Worm (Caenorhabditis elegans) whole organism, L4/young adult: ENCODE measurements around the gene Y73C8C.3.
"Not testable (repeated sequence)": the region's sequence is repeated elsewhere in the genome, so short reads cannot be mapped to it uniquely, and the experiment has no call there.

Experiments
- W03F9.2 ChIP-seq: fragments of 150-350 bp; optimal IDR thresholded peaks from 2 replicates; lab custom pipeline; 2014; ENCODE audit warnings: missing biosample characterization, missing genetic modification characterization
- dao-5 ChIP-seq: sonication (generic microtip); optimal IDR thresholded peaks from 2 replicates; lab custom pipeline; 2016; ENCODE audit warnings: missing genotype, missing genetic modification characterization, moderate library complexity, missing compliant biosample characterization
- him-1 ChIP-seq: sonication (generic microtip); optimal IDR thresholded peaks from 2 replicates; lab custom pipeline; 2016; ENCODE audit warnings: missing genotype, missing genetic modification reagents, missing genetic modification characterization, missing compliant biosample characterization

Gene Y73C8C.3

DNA sequence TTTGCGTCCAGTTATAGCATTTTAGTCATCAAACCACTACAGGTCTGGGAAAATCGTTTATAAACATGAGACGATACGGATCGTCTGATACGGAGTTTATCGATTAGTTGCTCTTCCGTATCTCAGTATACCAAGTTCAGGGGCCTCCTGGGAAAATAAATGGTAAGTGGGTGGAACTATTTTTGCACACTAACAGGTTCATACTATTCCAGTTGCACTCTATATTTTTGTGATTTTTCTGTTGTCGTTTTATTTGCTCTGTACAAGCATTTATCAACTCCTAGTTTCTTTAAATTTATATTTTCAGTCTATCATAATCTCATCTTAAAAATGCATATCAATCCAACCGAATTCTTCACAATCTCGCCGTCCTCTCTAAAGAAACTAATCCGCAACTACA is at the start of gene Y73C8C.3:
Gene Y73C8C.3, plus strand, starts transcription at position 301 of the 400 bp plus-strand sequence.
- no peak for TF ChIP-seq him-1 (tag; lab: Kevin White, UChicago)
- no peak for TF ChIP-seq dao-5
- no peak for TF ChIP-seq W03F9.2 (tag; lab: Kevin White, UChicago)

DNA sequence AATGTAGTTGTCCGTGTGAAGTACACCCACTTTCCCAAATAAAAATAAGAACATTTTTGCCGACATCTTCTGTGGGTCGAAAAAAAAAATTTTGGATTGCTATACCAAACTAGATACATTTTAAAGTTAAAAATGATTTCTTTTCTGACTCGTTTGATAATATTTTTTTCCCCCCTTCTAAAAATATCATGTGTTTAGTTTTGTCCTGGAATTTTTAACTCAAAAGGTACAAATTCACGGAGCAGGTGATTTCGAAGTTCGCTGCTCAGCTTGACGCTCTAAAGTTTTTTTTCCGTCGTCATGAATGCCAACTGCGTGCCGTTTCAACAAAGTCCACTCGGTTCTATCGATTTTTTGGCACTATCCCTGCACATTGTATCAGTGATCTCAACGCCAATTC is 49.1 kb upstream of the Y73C8C.3 start, which contains the start of gene srh-185:
Gene srh-185, plus strand, starts transcription at position 301 of the 400 bp plus-strand sequence.
- no peak for TF ChIP-seq him-1 (tag; lab: Kevin White, UChicago)
- no peak for TF ChIP-seq dao-5
- TF ChIP-seq W03F9.2 (tag; lab: Kevin White, UChicago): no peak

DNA sequence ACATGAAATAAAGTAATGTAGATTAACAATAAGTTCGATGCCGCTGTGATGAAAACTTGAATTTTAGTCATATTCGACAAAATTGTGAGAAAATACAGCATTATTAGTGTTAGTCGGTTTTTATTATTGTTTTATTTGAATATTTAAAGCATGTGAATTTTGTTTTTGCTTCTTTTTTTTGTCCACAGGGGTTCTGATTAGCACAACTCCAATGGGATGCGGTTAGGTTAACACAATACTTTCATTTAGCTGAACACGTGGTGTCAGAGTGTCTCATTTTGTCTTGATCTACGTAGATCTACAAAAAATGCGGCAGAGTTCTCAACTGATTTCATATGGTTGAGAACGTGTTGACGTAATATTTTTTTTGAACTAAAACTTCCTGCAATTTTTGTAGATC is 46.0 kb upstream of the Y73C8C.3 start, which contains the start of gene str-40:
Gene str-40, minus strand, starts transcription at position 101 of the 400 bp plus-strand sequence.
- no peak for TF ChIP-seq dao-5
- no peak for TF ChIP-seq him-1 (tag; lab: Kevin White, UChicago)
- TF ChIP-seq W03F9.2 (tag; lab: Kevin White, UChicago): no peak

DNA sequence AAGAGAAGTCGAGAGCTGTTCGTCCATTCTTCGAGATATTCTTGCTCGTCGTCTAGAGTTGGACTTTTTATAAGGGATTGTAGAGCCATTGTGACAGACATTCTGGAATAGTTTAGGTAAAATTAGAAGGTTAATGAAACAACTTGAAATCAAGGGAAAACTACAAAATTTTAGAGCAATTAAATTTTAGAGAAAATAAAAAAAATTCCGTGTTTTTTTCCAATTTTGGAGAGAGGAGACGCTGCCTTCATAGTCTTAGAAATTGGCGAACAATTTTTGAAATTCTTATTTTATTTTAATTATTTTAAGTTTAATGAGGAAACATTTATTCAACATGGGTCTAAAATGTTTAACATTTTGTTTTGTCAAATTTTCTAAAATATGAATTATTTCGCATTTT is 43.5 kb upstream of the Y73C8C.3 start, which contains the start of gene C50H11.13:
Gene C50H11.13, minus strand, starts transcription at position 101 of the 400 bp plus-strand sequence.
- no peak for TF ChIP-seq W03F9.2 (tag; lab: Kevin White, UChicago)
- no peak for TF ChIP-seq dao-5
- no peak for TF ChIP-seq him-1 (tag; lab: Kevin White, UChicago)

DNA sequence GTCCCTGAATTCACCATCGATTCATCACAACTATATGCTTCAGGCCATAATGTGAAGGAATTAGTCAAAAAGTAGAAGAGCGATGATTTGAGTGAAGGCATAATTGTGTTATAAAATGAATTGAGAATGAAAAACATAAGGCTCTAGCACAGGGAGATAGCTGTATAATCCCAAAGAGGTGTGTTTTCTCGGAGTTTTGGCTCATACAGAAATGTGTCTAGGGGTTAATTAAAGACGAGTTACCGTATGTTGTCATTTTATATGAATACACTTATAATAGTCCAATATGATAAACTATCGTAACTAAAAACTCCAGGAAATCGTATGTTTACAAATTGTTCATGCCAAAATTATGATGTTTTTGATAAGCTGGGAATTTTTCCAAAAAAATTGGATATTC is 34.3 kb upstream of the Y73C8C.3 start, which contains the start of gene srt-5:
Gene srt-5, minus strand, starts transcription at position 101 of the 400 bp plus-strand sequence.
- TF ChIP-seq him-1 (tag; lab: Kevin White, UChicago) (no peak), dao-5 (no peak), W03F9.2 (tag; lab: Kevin White, UChicago) (no peak)

DNA sequence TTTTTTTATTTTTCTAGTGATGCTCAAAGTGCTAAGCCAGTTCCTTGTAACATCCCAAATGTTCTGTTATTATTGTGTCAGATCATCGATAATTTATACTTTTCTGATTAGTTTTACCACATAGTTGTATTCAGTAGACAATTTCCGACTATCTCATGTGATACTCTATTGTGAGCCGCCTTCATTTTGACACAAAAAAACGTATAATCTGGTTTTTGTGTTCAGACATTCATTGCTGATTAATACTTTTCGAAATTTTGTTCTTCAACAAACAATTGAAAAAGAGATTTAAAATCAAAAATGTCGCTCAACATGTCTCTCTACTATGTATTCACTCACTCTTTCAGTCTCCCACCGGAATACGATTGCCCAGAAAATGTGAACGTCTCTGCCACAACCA is 33.6 kb upstream of the Y73C8C.3 start, which contains the start of gene srt-7:
Gene srt-7, plus strand, starts transcription at position 301 of the 400 bp plus-strand sequence.
- TF ChIP-seq dao-5: no peak
- no peak for TF ChIP-seq W03F9.2 (tag; lab: Kevin White, UChicago)
- TF ChIP-seq him-1 (tag; lab: Kevin White, UChicago): no peak

DNA sequence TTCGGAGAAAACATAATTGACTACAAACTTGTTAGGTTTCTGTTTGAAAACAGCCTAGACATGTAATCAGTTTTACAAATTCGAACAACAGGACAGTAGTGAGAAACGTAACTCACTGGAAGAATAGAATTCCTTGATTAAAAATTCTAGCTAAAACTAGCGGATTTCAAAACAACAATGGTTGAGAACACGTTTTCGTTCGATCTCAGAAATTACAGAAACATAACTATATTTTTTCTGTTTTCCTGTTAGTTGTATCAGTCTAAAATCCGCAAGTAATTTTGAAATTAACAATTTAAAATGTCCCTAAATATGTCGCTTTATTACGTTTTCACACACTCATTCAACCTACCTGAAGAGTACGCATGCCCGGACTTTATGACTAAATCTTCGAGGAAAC is 28.8 kb upstream of the Y73C8C.3 start, which contains the start of gene srt-8:
Gene srt-8, plus strand, starts transcription at position 301 of the 400 bp plus-strand sequence.
- TF ChIP-seq him-1 (tag; lab: Kevin White, UChicago): no peak
- no peak for TF ChIP-seq dao-5
- no peak for TF ChIP-seq W03F9.2 (tag; lab: Kevin White, UChicago)

DNA sequence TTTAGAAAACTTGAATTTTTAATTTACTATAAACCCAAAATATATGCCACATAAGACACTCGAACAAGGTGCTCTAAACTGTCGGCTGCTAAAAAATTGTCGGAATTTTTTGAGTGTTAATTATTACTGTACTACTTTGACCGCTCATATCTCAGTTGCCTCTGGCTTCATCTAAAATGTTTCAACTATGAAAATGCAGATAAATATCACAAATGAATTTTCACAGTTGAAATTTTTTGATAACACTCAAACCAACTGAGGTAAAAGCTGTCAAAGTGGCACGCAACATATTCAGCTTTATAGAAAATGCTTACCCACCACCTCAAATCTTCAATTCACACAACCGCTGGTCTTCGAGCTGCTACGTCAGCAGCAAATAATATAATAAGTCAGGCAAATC is 26.3 kb upstream of the Y73C8C.3 start, which contains the start of gene acs-21:
Gene acs-21, plus strand, starts transcription at position 301 of the 400 bp plus-strand sequence.
- TF ChIP-seq dao-5 (no peak), W03F9.2 (tag; lab: Kevin White, UChicago) (no peak), him-1 (tag; lab: Kevin White, UChicago) (no peak)

DNA sequence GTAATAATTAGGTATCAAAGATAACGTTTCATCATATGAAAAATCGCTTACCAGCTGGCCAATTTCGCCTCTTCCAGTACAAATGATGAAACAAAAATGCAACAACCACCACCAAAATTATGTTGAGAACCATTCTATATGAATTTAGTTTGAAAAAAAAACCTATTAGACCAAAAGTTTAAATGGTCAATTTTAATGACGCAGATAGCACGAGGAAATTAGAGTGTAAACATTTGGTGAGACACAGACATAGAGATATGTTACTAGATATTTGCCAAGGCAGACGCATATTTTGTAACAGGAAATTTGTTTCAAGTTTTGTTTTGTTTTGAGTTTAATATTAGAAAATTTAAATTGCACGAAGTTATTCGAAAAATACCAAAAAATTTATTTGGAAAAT is 20.7 kb upstream of the Y73C8C.3 start, which contains the start of gene cyp-33C9:
Gene cyp-33C9, minus strand, starts transcription at position 211 of the 400 bp plus-strand sequence.
- TF ChIP-seq him-1 (tag; lab: Kevin White, UChicago): no peak
- TF ChIP-seq dao-5: no peak

DNA sequence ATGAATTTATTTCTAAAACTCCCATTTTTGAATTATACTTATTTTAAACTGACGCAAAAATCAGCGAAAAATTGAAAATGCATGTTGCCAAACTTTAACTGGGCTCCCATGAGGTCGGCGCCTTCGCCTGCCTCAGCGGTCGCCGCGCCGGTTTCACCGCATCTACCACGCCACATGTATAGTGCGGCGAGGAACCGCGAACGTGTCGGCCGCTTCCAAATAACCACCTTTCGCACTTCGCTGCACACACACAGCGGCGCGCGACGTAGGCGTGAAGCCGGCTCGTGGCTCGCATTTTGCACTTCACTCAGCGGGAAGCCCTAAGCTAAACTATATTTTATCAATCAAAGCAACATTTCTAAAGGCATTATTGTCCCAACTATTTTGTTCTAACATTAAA is 14.5 kb upstream of the Y73C8C.3 start:
- no peak for TF ChIP-seq him-1 (tag; lab: Kevin White, UChicago)
- no peak for TF ChIP-seq W03F9.2 (tag; lab: Kevin White, UChicago)
- TF ChIP-seq dao-5: no peak

DNA sequence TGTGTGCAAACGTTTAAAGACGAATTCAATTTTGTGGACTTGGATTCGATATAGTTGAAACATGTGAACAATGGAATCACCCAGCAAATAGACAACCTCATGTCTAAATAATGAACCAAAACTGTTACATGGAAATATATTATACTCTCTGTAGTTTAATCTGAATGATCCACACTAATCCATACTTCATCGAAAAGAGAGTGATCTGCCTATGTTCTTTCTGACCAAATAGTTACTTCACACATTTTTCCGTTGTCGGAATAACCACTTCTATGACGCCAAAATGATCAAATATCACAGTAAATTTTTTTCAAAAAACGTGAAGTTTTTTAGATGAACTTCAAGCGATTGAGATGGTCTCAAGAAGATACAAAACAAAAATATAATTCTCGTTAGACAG is 13.0 kb upstream of the Y73C8C.3 start, which contains the start of gene Y73C8C.4:
Gene Y73C8C.4, minus strand, starts transcription at position 101 of the 400 bp plus-strand sequence.
- not testable (repeated sequence) for TF ChIP-seq dao-5; him-1 (tag; lab: Kevin White, UChicago); W03F9.2 (tag; lab: Kevin White, UChicago)

DNA sequence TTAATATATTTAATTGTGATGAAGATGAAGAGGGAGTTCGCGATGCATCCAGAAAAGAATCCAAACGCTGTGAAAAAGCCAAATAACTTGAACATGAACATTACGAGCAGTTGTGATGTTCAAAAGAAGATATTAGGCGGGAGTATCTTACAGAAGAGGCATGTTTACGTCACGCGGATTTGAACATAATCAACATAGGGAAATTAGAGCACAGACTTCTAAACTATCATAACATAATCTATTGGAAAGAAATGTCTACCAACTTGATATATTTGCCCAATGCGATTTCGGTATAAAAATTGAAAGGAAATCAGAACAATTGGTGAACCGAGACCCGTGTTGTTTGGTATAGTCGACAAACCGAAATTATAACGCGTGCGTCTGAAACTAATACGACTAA is 10.9 kb upstream of the Y73C8C.3 start, which contains the start of gene str-66:
Gene str-66, minus strand, starts transcription at position 101 of the 400 bp plus-strand sequence.
- TF ChIP-seq W03F9.2 (tag; lab: Kevin White, UChicago) (no peak), him-1 (tag; lab: Kevin White, UChicago) (no peak), dao-5 (no peak)

DNA sequence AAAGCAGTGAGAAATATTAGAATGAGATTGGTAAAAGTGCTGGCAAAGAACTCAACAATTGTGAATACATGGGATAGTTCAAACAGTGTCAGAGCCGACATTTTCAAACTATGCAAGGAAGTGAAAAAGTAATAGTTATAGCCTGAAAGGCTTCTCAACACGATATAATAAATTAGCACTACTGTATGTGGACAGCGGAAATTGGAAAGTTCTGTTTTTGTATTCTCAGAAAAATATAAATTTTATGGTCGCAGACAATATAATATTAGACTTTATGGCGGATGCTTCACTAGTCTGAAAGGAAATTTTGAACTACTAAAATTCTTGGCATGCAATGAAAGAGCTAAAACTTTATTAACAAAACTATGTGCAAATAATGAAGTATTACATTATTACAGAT is 9.3 kb upstream of the Y73C8C.3 start, which contains the start of gene str-69:
Gene str-69, minus strand, starts transcription at position 101 of the 400 bp plus-strand sequence.
- no peak for TF ChIP-seq him-1 (tag; lab: Kevin White, UChicago)
- no peak for TF ChIP-seq W03F9.2 (tag; lab: Kevin White, UChicago)
- TF ChIP-seq dao-5: no peak

DNA sequence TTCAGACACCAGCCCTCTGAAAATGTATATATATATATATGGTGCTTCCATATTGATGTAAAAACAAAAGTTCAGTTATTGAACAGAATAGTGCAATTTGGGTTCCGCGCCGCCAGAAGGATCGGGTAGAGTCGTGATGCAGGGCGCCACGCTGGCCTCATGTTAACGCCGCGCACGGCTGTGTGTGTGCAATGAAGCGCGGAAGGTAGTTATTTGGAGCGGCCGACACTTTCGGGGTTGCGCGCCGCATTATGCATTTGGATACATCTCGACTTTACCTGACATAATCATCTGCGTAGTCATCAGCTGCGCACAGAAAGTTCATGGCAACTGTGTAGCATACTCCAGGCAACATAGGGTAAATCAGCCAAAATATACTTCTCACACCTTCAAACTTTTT is 8.3 kb upstream of the Y73C8C.3 start:
- TF ChIP-seq dao-5: no peak
- TF ChIP-seq him-1 (tag; lab: Kevin White, UChicago): no peak
- TF ChIP-seq W03F9.2 (tag; lab: Kevin White, UChicago): no peak
